Worm (Caenorhabditis elegans) whole organism, L3 larva: ENCODE data around the gene glrx-3.

Experiments
- aly-2 ChIP-seq: fragments of 150-350 bp; optimal IDR thresholded peaks from 2 replicates; lab custom pipeline; 2014; ENCODE audit warnings: missing biosample characterization, missing genetic modification characterization
- fkh-10 ChIP-seq: sonication (generic microtip); optimal IDR thresholded peaks from 2 replicates; lab custom pipeline; 2017; ENCODE audit warnings: missing biosample characterization, missing genetic modification reagents, missing genetic modification characterization
- nhr-237 ChIP-seq: fragments of 150-350 bp; optimal IDR thresholded peaks from 2 replicates; lab custom pipeline; 2014; ENCODE audit warnings: missing biosample characterization, missing genetic modification characterization
- pha-4 ChIP-seq: fragments of 150-350 bp; optimal IDR thresholded peaks from 2 replicates; lab custom pipeline; 2014; ENCODE audit warnings: missing biosample characterization, missing genetic modification reagents, missing genetic modification characterization
- unc-62 ChIP-seq: fragments of 150-350 bp; sonication (generic microtip); optimal IDR thresholded peaks from 4 replicates; lab custom pipeline; 2014; ENCODE audit warnings: missing biosample characterization, missing genetic modification reagents, missing genetic modification characterization
- zag-1 ChIP-seq: fragments of 150-350 bp; optimal IDR thresholded peaks from 2 replicates; lab custom pipeline; 2014; ENCODE audit warnings: missing biosample characterization, missing genetic modification characterization
- ztf-11 ChIP-seq: fragments of 150-350 bp; optimal IDR thresholded peaks from 2 replicates; lab custom pipeline; 2014; ENCODE audit warnings: missing biosample characterization, missing genetic modification characterization

DNA sequence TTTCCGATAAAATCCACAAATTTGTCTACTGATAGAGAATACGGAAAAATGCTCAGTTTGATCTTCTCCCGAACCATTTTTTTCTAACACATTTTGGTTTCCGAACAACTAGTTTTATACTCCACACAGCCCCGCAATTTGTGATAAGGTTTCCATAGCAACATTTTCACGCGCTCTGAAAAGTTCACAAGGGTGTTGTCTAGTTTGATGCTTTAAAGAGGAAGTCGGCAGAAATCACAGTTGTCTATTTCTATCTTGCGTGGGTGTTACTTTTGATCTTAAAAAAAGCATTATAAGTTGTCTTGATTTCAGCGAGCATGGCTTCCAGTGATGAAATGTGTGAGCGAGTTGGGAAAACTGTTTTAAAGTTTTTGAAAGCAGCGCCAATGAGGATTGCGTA, 41.4 kb downstream of the glrx-3 start, which contains the start of gene ZC132.3:
- TF ChIP-seq aly-2 (tag; lab: Kevin White, UChicago) (no peak), unc-62 (GFP tag; lab: Kevin White, UChicago) (no peak), ztf-11 (no peak), fkh-10 (GFP tag; lab: Kevin White, UChicago) (no peak), pha-4 (no peak), zag-1 (tag; lab: Kevin White, UChicago) (no peak), nhr-237 (tag; lab: Kevin White, UChicago) (no peak)
